Fruit fly (Drosophila melanogaster): Measurements from ENCODE around the gene kibra.

- TF ChIP-seq Snoo (tag; optimal IDR thresholded peaks at IDR 0.05): no peak
- TF ChIP-seq CG13204 (GFP tag; optimal IDR thresholded peaks at IDR 0.05): no peak
- no peak for TF ChIP-seq CG15710 (tag; optimal IDR thresholded peaks at IDR 0.05)
- no peak for TF ChIP-seq Pif1A (GFP tag; optimal IDR thresholded peaks at IDR 0.05)
- no peak for TF ChIP-seq EcR (GFP tag; optimal IDR thresholded peaks at IDR 0.05)
- no peak for TF ChIP-seq D1 (tag; optimal IDR thresholded peaks at IDR 0.05)
Measured at dm6 chr3R:14764131-14764530, 40.1 kb upstream of the kibra start.
